Fruit fly (Drosophila melanogaster) whole organism, wandering third instar larva: ENCODE results near the gene Flacc.

ENCODE experiments used
- OdsH ChIP-seq: fragments of 200-800 bp; sonication (Bioruptor generic); optimal IDR thresholded peaks from 2 replicates; lab custom pipeline; 2016; ENCODE audit warnings: missing biosample characterization, mild to moderate bottlenecking, missing genetic modification characterization
- br ChIP-seq: fragments of 200-800 bp; sonication (Bioruptor generic); optimal IDR thresholded peaks from 2 replicates; lab custom pipeline; 2016; ENCODE audit warnings: missing biosample characterization, missing genetic modification characterization
- psq ChIP-seq: fragments of 200-800 bp; sonication (Bioruptor generic); optimal IDR thresholded peaks from 3 replicates; lab custom pipeline; 2017; ENCODE audit warnings: missing biosample characterization, mild to moderate bottlenecking, missing genetic modification characterization, moderate library complexity
- tai ChIP-seq: sonication (Bioruptor generic); optimal IDR thresholded peaks from 2 replicates; lab custom pipeline; 2016; ENCODE audit warnings: missing biosample characterization, missing genetic modification characterization

DNA sequence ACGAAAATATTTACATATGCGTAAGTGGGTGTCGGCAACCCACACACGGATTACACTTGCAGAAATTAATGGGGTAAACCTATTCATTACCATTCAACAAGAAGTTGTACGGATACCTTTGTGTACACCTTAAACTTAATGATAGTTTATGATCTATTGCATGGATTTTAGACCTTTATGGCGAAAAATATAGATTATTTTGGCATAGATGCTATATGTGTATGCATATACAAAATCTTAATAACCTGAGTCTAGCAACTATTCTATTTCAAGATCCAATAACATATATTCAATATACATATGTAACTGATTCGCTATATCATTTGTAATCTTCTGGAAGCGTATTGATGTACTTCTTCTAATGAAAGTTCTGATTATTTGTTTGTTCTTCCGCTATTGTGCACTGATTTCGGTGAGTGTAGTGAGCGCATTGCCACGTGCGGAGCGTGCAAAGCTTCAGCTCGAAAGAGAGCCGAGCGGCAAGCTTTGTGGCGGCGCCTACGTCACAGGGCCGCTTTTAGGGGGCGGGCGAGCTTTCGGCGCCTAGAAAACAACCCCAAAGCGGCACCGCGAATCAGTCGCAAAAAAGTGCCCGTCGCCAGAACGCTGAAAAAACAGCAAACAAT lies 6.5 kb upstream of the Flacc start, which contains the start of gene CG7378:
- TF ChIP-seq tai (GFP tag; lab: Kevin White, UChicago) (no peak), br (GFP tag; lab: Kevin White, UChicago) (no peak), psq (GFP tag; lab: Kevin White, UChicago) (no peak), OdsH (GFP tag; lab: Kevin White, UChicago) (no peak)
